Worm (Caenorhabditis elegans): Measurements from ENCODE around the gene C25G4.3.
"Not testable (repeated sequence)": the region's sequence is repeated elsewhere in the genome, so short reads cannot be mapped to it uniquely, and the experiment has no call there.

Gene C25G4.3

DNA sequence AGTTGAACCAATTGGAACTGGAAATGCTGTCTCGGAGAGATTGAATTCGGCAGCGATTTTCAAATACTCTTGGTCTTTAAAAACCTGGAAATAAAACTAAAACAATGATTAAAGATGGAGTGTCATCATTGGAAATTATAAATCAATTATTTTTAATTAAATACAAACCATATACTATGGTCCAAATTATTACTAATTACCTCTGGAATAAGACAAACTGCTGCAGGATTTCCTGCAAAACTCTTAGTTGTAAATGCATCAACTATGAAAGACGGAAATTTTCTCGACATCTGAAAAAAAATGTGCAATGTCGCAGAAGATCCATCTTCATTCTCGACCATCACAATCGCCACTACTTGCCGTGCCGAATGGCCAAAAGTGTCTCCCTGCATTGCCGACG, 33.0 kb upstream of the C25G4.3 start, which contains the start of gene igdb-1:
Gene igdb-1 (plus strand): TSS at position 301 of the 400 bp plus-strand sequence.
- not testable (repeated sequence) for TF ChIP-seq ceh-16, nhr-10, R02D3.7 (tag; optimal IDR thresholded peaks at IDR 0.05)

- TF ChIP-seq nhr-11 (tag; optimal IDR thresholded peaks at IDR 0.05); unc-55 (GFP tag; optimal IDR thresholded peaks at IDR 0.05); ztf-4 (tag; optimal IDR thresholded peaks at IDR 0.05): not testable (repeated sequence)
These were observed 31.3 kb upstream of the C25G4.3 start, which contains the start of gene T04A11.1 for ce11 chrIV:12476942-12477341. T04A11.1 (minus strand) TSS chrIV:12477042.

ce11 chrIV:12468359-12468758, 22.7 kb upstream of the C25G4.3 start, which contains the start of gene igdb-2:
igdb-2 (plus strand) TSS chrIV:12468659.
- TF ChIP-seq sem-4 (tag; optimal IDR thresholded peaks at IDR 0.05) = no peak
- TF ChIP-seq sma-3 (GFP tag; optimal IDR thresholded peaks at IDR 0.05) = no peak
- no peak for TF ChIP-seq elt-1 (tag; optimal IDR thresholded peaks at IDR 0.05)
- TF ChIP-seq Y55F3AM.14 (GFP tag; optimal IDR thresholded peaks at IDR 0.05) = no peak
- TF ChIP-seq zag-1 (tag; optimal IDR thresholded peaks at IDR 0.05) = no peak
- TF ChIP-seq F13H6.1 (tag; optimal IDR thresholded peaks at IDR 0.05) = no peak
- TF ChIP-seq ceh-82 (tag; optimal IDR thresholded peaks at IDR 0.05) = no peak
- no peak for TF ChIP-seq nhr-21 (tag; optimal IDR thresholded peaks at IDR 0.05)

- TF ChIP-seq nhr-25 (tag; optimal IDR thresholded peaks at IDR 0.05) (peak; percentile 30), ceh-16 (tag; optimal IDR thresholded peaks at IDR 0.05) (no peak), blmp-1 (tag; optimal IDR thresholded peaks at IDR 0.05; ENCODE audit: insufficient read depth) (no peak), elt-1 (tag; optimal IDR thresholded peaks at IDR 0.05) (no peak), nhr-129 (tag; optimal IDR thresholded peaks at IDR 0.05) (peak; percentile 51)
These were observed 22.1 kb upstream of the C25G4.3 start for ce11 chrIV:12467761-12468160.

ce11 chrIV:12464822-12465221, 19.1 kb upstream of the C25G4.3 start:
- TF ChIP-seq lin-13 (GFP tag; optimal IDR thresholded peaks at IDR 0.05) (no peak), snpc-4 (tag; optimal IDR thresholded peaks at IDR 0.05) (no peak), unc-55 (GFP tag; optimal IDR thresholded peaks at IDR 0.05) (peak; percentile 63), lin-11 (tag; optimal IDR thresholded peaks at IDR 0.05) (peak; percentile 40), C34F6.9 (tag; optimal IDR thresholded peaks at IDR 0.05) (peak; percentile 55), nhr-129 (tag; optimal IDR thresholded peaks at IDR 0.05) (peak; percentile 83), zag-1 (tag; optimal IDR thresholded peaks at IDR 0.05) (no peak), nhr-10 (tag; optimal IDR thresholded peaks at IDR 0.05) (no peak)

- TF ChIP-seq nhr-237 (tag; optimal IDR thresholded peaks at IDR 0.05) = no peak
- no peak for TF ChIP-seq ceh-16 (tag; optimal IDR thresholded peaks at IDR 0.05)
- no peak for TF ChIP-seq ama-1 (optimal IDR thresholded peaks at IDR 0.05)
- TF ChIP-seq ceh-82 (tag; optimal IDR thresholded peaks at IDR 0.05) = no peak
- TF ChIP-seq elt-1 (tag; optimal IDR thresholded peaks at IDR 0.05) = no peak
- no peak for TF ChIP-seq lin-11 (tag; optimal IDR thresholded peaks at IDR 0.05)
- no peak for TF ChIP-seq F13H6.1 (tag; optimal IDR thresholded peaks at IDR 0.05)
- TF ChIP-seq nhr-10 (tag; optimal IDR thresholded peaks at IDR 0.05) = no peak
These were observed 17.7 kb upstream of the C25G4.3 start, which contains the start of gene C25G4.8 for ce11 chrIV:12463370-12463769. C25G4.8 (minus strand) TSS chrIV:12463470.

- TF ChIP-seq alr-1 (tag; optimal IDR thresholded peaks at IDR 0.05) (no peak), blmp-1 (tag; optimal IDR thresholded peaks at IDR 0.05; ENCODE audit: insufficient read depth) (no peak), R02D3.7 (tag; optimal IDR thresholded peaks at IDR 0.05) (no peak)
These were observed 10.9 kb upstream of the C25G4.3 start, which contains the start of gene C25G4.7 for ce11 chrIV:12456613-12457012. C25G4.7 (plus strand) TSS chrIV:12456913.

DNA sequence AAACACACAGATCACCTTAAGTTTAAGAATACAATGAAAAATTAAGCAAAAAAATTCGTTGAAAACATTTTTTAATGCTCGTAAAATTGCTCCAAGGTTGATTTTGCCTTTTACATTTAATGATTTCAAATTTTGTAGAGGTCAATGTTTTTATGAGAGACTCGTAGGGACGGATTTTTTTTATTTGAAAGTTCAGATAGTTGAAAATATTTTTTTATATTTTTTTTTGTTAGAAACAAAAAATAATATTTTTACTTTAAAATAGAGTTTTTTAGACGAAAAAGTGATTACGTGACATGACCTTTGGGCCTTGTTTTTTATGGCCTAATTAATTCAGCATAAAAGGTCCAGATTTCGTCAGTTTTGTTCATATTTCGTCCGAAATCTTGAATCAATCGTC, 9.1 kb upstream of the C25G4.3 start, which contains the start of gene smz-1:
Gene smz-1 (plus strand): TSS at position 301 of the 400 bp plus-strand sequence.
- TF ChIP-seq ceh-82 (tag; optimal IDR thresholded peaks at IDR 0.05) (no peak), mdl-1 (tag; optimal IDR thresholded peaks at IDR 0.05) (no peak), nhr-129 (tag; optimal IDR thresholded peaks at IDR 0.05) (no peak), nhr-11 (tag; optimal IDR thresholded peaks at IDR 0.05) (no peak), F13H6.1 (tag; optimal IDR thresholded peaks at IDR 0.05) (no peak), unc-62 (GFP tag; optimal IDR thresholded peaks at IDR 0.05) (no peak), lin-13 (GFP tag; optimal IDR thresholded peaks at IDR 0.05) (no peak), zag-1 (tag; optimal IDR thresholded peaks at IDR 0.05) (no peak), lsy-2 (tag; optimal IDR thresholded peaks at IDR 0.05) (no peak), ztf-4 (tag; optimal IDR thresholded peaks at IDR 0.05) (no peak), ztf-1 (GFP tag; conservative IDR thresholded peaks at IDR 0.05) (no peak), sma-9 (GFP tag; optimal IDR thresholded peaks at IDR 0.05) (no peak), sma-9 (tag; optimal IDR thresholded peaks at IDR 0.05) (no peak)
